Fruit fly (Drosophila melanogaster) whole organism, embryonic: ENCODE results near the gene CG6901.

Source experiments
- Aef1 ChIP-seq: fragments of 200-800 bp; sonication (Bioruptor generic); IDR thresholded peaks from 3 replicates; pipeline ENCODE4 v1.3.6; 2022; ENCODE audit warnings: missing biosample characterization, missing genetic modification characterization
- CG10274 ChIP-seq: fragments of 200-800 bp; sonication (Bioruptor generic); optimal IDR thresholded peaks from 3 replicates; lab custom pipeline; 2017; ENCODE audit warnings: missing biosample characterization, mild to moderate bottlenecking, missing genetic modification characterization
- CG11456 ChIP-seq: fragments of 200-800 bp; sonication (Bioruptor generic); IDR thresholded peaks from 3 replicates; pipeline ENCODE4 v1.3.6; 2022; ENCODE audit warnings: missing biosample characterization, missing genetic modification characterization
- CG12219 ChIP-seq: fragments of 200-800 bp; sonication (Bioruptor generic); optimal IDR thresholded peaks from 3 replicates; lab custom pipeline; 2018; ENCODE audit warnings: missing biosample characterization, mild to moderate bottlenecking, missing genetic modification characterization
- CG12236 ChIP-seq: fragments of 200-800 bp; sonication (Bioruptor generic); optimal IDR thresholded peaks from 2 replicates; lab custom pipeline; 2016; ENCODE audit warnings: missing biosample characterization, missing genetic modification characterization
- CG12391 ChIP-seq: fragments of 200-800 bp; sonication (Bioruptor generic); optimal IDR thresholded peaks from 3 replicates; lab custom pipeline; 2018; ENCODE audit warnings: missing biosample characterization, mild to moderate bottlenecking, missing genetic modification characterization, moderate library complexity
- CG1529 ChIP-seq: fragments of 200-800 bp; sonication (Bioruptor generic); optimal IDR thresholded peaks from 3 replicates; lab custom pipeline; 2018; ENCODE audit warnings: missing biosample characterization, missing genetic modification characterization
- CG1602 ChIP-seq: fragments of 200-800 bp; sonication (Bioruptor generic); optimal IDR thresholded peaks from 3 replicates; lab custom pipeline; 2016; ENCODE audit warnings: missing biosample characterization, missing genetic modification characterization
- CG16815 ChIP-seq: fragments of 200-800 bp; sonication (Bioruptor generic); optimal IDR thresholded peaks from 3 replicates; lab custom pipeline; 2017; ENCODE audit warnings: missing biosample characterization, mild to moderate bottlenecking, missing genetic modification characterization
- CG16863 ChIP-seq: fragments of 200-800 bp; sonication (Bioruptor generic); optimal IDR thresholded peaks from 3 replicates; lab custom pipeline; 2016; ENCODE audit warnings: missing biosample characterization, missing genetic modification characterization
- CG17385 ChIP-seq: fragments of 200-800 bp; sonication (Bioruptor generic); optimal IDR thresholded peaks from 3 replicates; lab custom pipeline; 2018; ENCODE audit warnings: missing biosample characterization, mild to moderate bottlenecking, missing genetic modification characterization
- CG17912 ChIP-seq: fragments of 200-800 bp; sonication (Bioruptor generic); optimal IDR thresholded peaks from 2 replicates; lab custom pipeline; 2018; ENCODE audit warnings: missing biosample characterization, mild to moderate bottlenecking, missing genetic modification characterization
- CG18011 ChIP-seq: fragments of 200-800 bp; sonication (Bioruptor generic); optimal IDR thresholded peaks from 2 replicates; lab custom pipeline; 2017; ENCODE audit warnings: missing biosample characterization, missing genetic modification characterization, mild to moderate bottlenecking, moderate library complexity, missing genotype
- CG2116 ChIP-seq: fragments of 200-800 bp; sonication (Bioruptor generic); optimal IDR thresholded peaks from 3 replicates; lab custom pipeline; 2018; ENCODE audit warnings: missing biosample characterization, mild to moderate bottlenecking, missing genetic modification characterization
- CG2202 ChIP-seq: fragments of 200-800 bp; sonication (Bioruptor generic); optimal IDR thresholded peaks from 2 replicates; lab custom pipeline; 2018; ENCODE audit warnings: missing biosample characterization, mild to moderate bottlenecking, missing genetic modification characterization
- CG3407 ChIP-seq: fragments of 200-800 bp; sonication (Bioruptor generic); optimal IDR thresholded peaks from 2 replicates; lab custom pipeline; 2018; ENCODE audit warnings: missing biosample characterization, mild to moderate bottlenecking, missing genetic modification characterization
- CG3838 ChIP-seq: fragments of 200-800 bp; sonication (Bioruptor generic); optimal IDR thresholded peaks from 3 replicates; lab custom pipeline; 2016; ENCODE audit warnings: missing biosample characterization, missing genetic modification characterization
- CG5245 ChIP-seq: fragments of 200-800 bp; sonication (Bioruptor generic); optimal IDR thresholded peaks from 3 replicates; lab custom pipeline; 2016; ENCODE audit warnings: missing biosample characterization, missing genetic modification characterization
- CG6254 ChIP-seq: fragments of 200-800 bp; sonication (Bioruptor generic); optimal IDR thresholded peaks from 3 replicates; lab custom pipeline; 2017; ENCODE audit warnings: mild to moderate bottlenecking, missing biosample characterization, missing genetic modification reagents, missing genetic modification characterization
- CG6765 ChIP-seq: fragments of 200-800 bp; sonication (Bioruptor generic); optimal IDR thresholded peaks from 3 replicates; lab custom pipeline; 2017; ENCODE audit warnings: missing biosample characterization, mild to moderate bottlenecking, missing genetic modification characterization
- CG7271 ChIP-seq: fragments of 200-800 bp; sonication (Bioruptor generic); optimal IDR thresholded peaks from 2 replicates; lab custom pipeline; 2018; ENCODE audit warnings: missing biosample characterization, mild to moderate bottlenecking, missing genetic modification characterization, moderate library complexity
- Dbx ChIP-seq: fragments of 200-800 bp; sonication (Bioruptor generic); IDR thresholded peaks from 3 replicates; pipeline ENCODE4 v1.3.6; 2022; ENCODE audit warnings: missing biosample characterization, missing genetic modification characterization
- Dip3 ChIP-seq: fragments of 200-800 bp; sonication (Bioruptor generic); optimal IDR thresholded peaks from 3 replicates; lab custom pipeline; 2016; ENCODE audit warnings: missing biosample characterization, missing genetic modification characterization
- Elba2 ChIP-seq: fragments of 200-800 bp; sonication (Bioruptor generic); optimal IDR thresholded peaks from 3 replicates; lab custom pipeline; 2016; ENCODE audit warnings: missing biosample characterization, missing genetic modification characterization
- H2.0 ChIP-seq: fragments of 200-800 bp; sonication (Bioruptor generic); IDR thresholded peaks from 2 replicates; pipeline ENCODE4 v1.3.6; 2022; ENCODE audit warnings: missing biosample characterization, missing genetic modification characterization
- Hey ChIP-seq: fragments of 200-800 bp; sonication (Bioruptor generic); optimal IDR thresholded peaks from 3 replicates; lab custom pipeline; 2018; ENCODE audit warnings: missing biosample characterization, mild to moderate bottlenecking, missing genetic modification characterization
- HmgD ChIP-seq: fragments of 200-800 bp; sonication (Bioruptor generic); optimal IDR thresholded peaks from 3 replicates; lab custom pipeline; 2016; ENCODE audit warnings: missing biosample characterization, missing genetic modification characterization
- Lhr ChIP-seq: fragments of 200-800 bp; sonication (Bioruptor generic); optimal IDR thresholded peaks from 3 replicates; lab custom pipeline; 2017; ENCODE audit warnings: mild to moderate bottlenecking, missing biosample characterization, missing genetic modification reagents, missing genetic modification characterization
- Oaz ChIP-seq: fragments of 200-800 bp; sonication (Bioruptor generic); IDR thresholded peaks from 2 replicates; pipeline ENCODE4 v1.3.6; 2022; ENCODE audit warnings: missing biosample characterization, missing genetic modification characterization
- Rx ChIP-seq: fragments of 200-800 bp; sonication (Bioruptor generic); IDR thresholded peaks from 2 replicates; pipeline ENCODE4 v1.3.6; 2022; ENCODE audit warnings: missing biosample characterization, missing genetic modification characterization
- Sin3A ChIP-seq: fragments of >200 bp; optimal IDR thresholded peaks from 2 replicates; lab custom pipeline; 2018
- Stat92E ChIP-seq, 3 experiments: fragments of >200 bp in 2 of 3; fragments of 200-800 bp in 1 of 3; sonication (Bioruptor generic) in 1 of 3; optimal IDR thresholded peaks; 2 replicates each; lab custom pipeline; 2017 to 2019; ENCODE audit warnings: missing biosample characterization in 3 of 3, missing genetic modification characterization in 3 of 3, mild to moderate bottlenecking in 1 of 3, moderate library complexity in 1 of 3
- bsh ChIP-seq, 2 experiments: fragments of 200-800 bp; sonication (Bioruptor generic); optimal IDR thresholded peaks; 2 replicates each; lab custom pipeline; 2017 to 2018; ENCODE audit warnings: mild to moderate bottlenecking in 2 of 2, missing biosample characterization in 2 of 2, missing genetic modification characterization in 2 of 2, moderate library complexity in 1 of 2
- cas ChIP-seq: fragments of 200-800 bp; sonication (Bioruptor generic); IDR thresholded peaks from 2 replicates; pipeline ENCODE4 v1.3.6; 2022; ENCODE audit warnings: missing biosample characterization, missing genetic modification characterization
- chinmo ChIP-seq: fragments of 200-800 bp; sonication (Bioruptor generic); IDR thresholded peaks from 4 replicates; pipeline ENCODE4 v1.3.6; 2022; ENCODE audit warnings: missing biosample characterization, missing genetic modification characterization; ENCODE audit not compliant: partially characterized antibody
- danr ChIP-seq: fragments of 200-800 bp; sonication (Bioruptor generic); IDR thresholded peaks from 2 replicates; pipeline ENCODE4 v1.3.6; 2022; ENCODE audit warnings: missing biosample characterization, missing genetic modification characterization
- ems ChIP-seq: fragments of 200-800 bp; sonication (Bioruptor generic); optimal IDR thresholded peaks from 3 replicates; lab custom pipeline; 2016; ENCODE audit warnings: missing biosample characterization, missing genetic modification characterization
- fd102C ChIP-seq: fragments of 200-800 bp; sonication (Bioruptor generic); optimal IDR thresholded peaks from 2 replicates; lab custom pipeline; 2018; ENCODE audit warnings: missing biosample characterization, mild to moderate bottlenecking, missing genetic modification characterization, moderate library complexity
- gem ChIP-seq: fragments of 200-800 bp; sonication (Bioruptor generic); optimal IDR thresholded peaks from 2 replicates; lab custom pipeline; 2019; ENCODE audit warnings: missing biosample characterization, mild to moderate bottlenecking, missing genetic modification characterization, moderate library complexity
- her ChIP-seq: fragments of 200-800 bp; sonication (Bioruptor generic); optimal IDR thresholded peaks from 2 replicates; lab custom pipeline; 2016; ENCODE audit warnings: missing biosample characterization, missing genetic modification characterization
- mirr ChIP-seq: fragments of 200-800 bp; sonication (Bioruptor generic); optimal IDR thresholded peaks from 3 replicates; lab custom pipeline; 2018; ENCODE audit warnings: missing biosample characterization, mild to moderate bottlenecking, missing genetic modification characterization
- mld ChIP-seq: fragments of 200-800 bp; sonication (Bioruptor generic); IDR thresholded peaks from 3 replicates; pipeline ENCODE4 v1.3.6; 2022; ENCODE audit warnings: missing biosample characterization, missing genetic modification characterization; ENCODE audit not compliant: partially characterized antibody
- pan ChIP-seq, 4 experiments: fragments of >200 bp in 3 of 4; fragments of 200-800 bp in 1 of 4; sonication (Bioruptor generic) in 1 of 4; optimal IDR thresholded peaks in 3 of 4; IDR thresholded peaks in 1 of 4; 2 replicates each; pipeline versions ENCODE4 v1.3.6 to Lab custom; 2017 to 2022; ENCODE audit warnings: missing biosample characterization in 2 of 4, missing genetic modification characterization in 2 of 4, mixed read lengths in 1 of 4
- pnt ChIP-seq: fragments of 200-800 bp; sonication (Bioruptor generic); optimal IDR thresholded peaks from 3 replicates; lab custom pipeline; 2016; ENCODE audit warnings: missing biosample characterization, missing genetic modification characterization
- psq ChIP-seq: fragments of 200-800 bp; sonication (Bioruptor generic); optimal IDR thresholded peaks from 2 replicates; lab custom pipeline; 2017; ENCODE audit warnings: missing biosample characterization, missing genetic modification characterization
- slou ChIP-seq: fragments of 200-800 bp; sonication (Bioruptor generic); optimal IDR thresholded peaks from 3 replicates; lab custom pipeline; 2016; ENCODE audit warnings: missing biosample characterization, missing genetic modification characterization
- sr ChIP-seq: fragments of 200-800 bp; sonication (Bioruptor generic); IDR thresholded peaks from 3 replicates; pipeline ENCODE4 v1.3.6; 2022; ENCODE audit warnings: missing biosample characterization, missing genetic modification characterization
- tap ChIP-seq: fragments of 200-800 bp; optimal IDR thresholded peaks from 3 replicates; lab custom pipeline; 2019; ENCODE audit warnings: missing biosample characterization, mild to moderate bottlenecking, missing genetic modification characterization, moderate library complexity
- tio ChIP-seq: fragments of 200-800 bp; sonication (Bioruptor generic); optimal IDR thresholded peaks from 2 replicates; lab custom pipeline; 2017; ENCODE audit warnings: missing biosample characterization, missing genetic modification characterization, inconsistent platforms
- wor ChIP-seq: fragments of 200-800 bp; sonication (Bioruptor generic); IDR thresholded peaks from 2 replicates; pipeline ENCODE4 v1.3.6; 2022; ENCODE audit warnings: missing biosample characterization, missing genetic modification characterization
- zfh1 ChIP-seq: fragments of 200-800 bp; sonication (Bioruptor generic); IDR thresholded peaks from 3 replicates; pipeline ENCODE4 v1.3.6; 2022; ENCODE audit warnings: missing biosample characterization, missing genetic modification characterization

Gene CG6901

dm6 chr3R:16337053-16337385 is 13.8 kb downstream of the CG6901 start (continued):
- peak; percentile 75 for TF ChIP-seq fd102C (GFP tag; lab: Kevin White, UChicago)
- TF ChIP-seq CG11456: no peak
- TF ChIP-seq sr: no peak
- peak in 1 of 3 experiments; percentile 25 for TF ChIP-seq Stat92E (GFP tag; optimal IDR thresholded peaks at IDR 0.05; lab: Kevin White, UChicago)
- TF ChIP-seq Aef1 (GFP tag; lab: Robert Waterston, UW): no peak; the same call in 2 of the 3 replicates
- peak; percentile 10 for TF ChIP-seq CG2116 (GFP tag; lab: Kevin White, UChicago)
- TF ChIP-seq zfh1 (GFP tag; lab: Robert Waterston, UW): peak; percentile 82
- TF ChIP-seq slou: no peak
- no peak for TF ChIP-seq ems (GFP tag; lab: Kevin White, UChicago)
- peak; percentile 48 for TF ChIP-seq CG12219 (GFP tag; lab: Kevin White, UChicago)
- TF ChIP-seq CG17385 (GFP tag; lab: Kevin White, UChicago): peak; percentile 13
- TF ChIP-seq Oaz: no peak
- TF ChIP-seq CG16863: peak; percentile 45
- peak; percentile 46; the same call in 1 of the 2 replicates for TF ChIP-seq Rx (GFP tag; lab: Robert Waterston, UW)
- peak; percentile 2 for TF ChIP-seq CG1529
- peak; percentile 38 for TF ChIP-seq CG7271 (tag; lab: Kevin White, UChicago)
- TF ChIP-seq CG12236 (GFP tag; lab: Kevin White, UChicago): peak; percentile 50
- TF ChIP-seq bsh (GFP tag; optimal IDR thresholded peaks at IDR 0.05; lab: Kevin White, UChicago): peak; percentile 56 to 74
- no peak for TF ChIP-seq mld
- no peak for TF ChIP-seq CG3407 (GFP tag; lab: Kevin White, UChicago)
- peak; percentile 77 for TF ChIP-seq gem
- peak; percentile 31 for TF ChIP-seq CG10274 (GFP tag; lab: Kevin White, UChicago)
- no peak for TF ChIP-seq pan (optimal IDR thresholded peaks at IDR 0.05; lab: Kevin White, UChicago)
- peak in 1 of 2 experiments; percentile 27 for TF ChIP-seq pan (GFP tag; optimal IDR thresholded peaks at IDR 0.05 in 1 of 2, IDR thresholded peaks at IDR 0.05 in 1 of 2)
- no peak for TF ChIP-seq Lhr (GFP tag; lab: Kevin White, UChicago)
- TF ChIP-seq CG18011 (GFP tag; lab: Kevin White, UChicago): no peak
- TF ChIP-seq her (GFP tag; lab: Kevin White, UChicago): no peak
- TF ChIP-seq CG16815 (GFP tag; lab: Kevin White, UChicago): peak; percentile 77
- TF ChIP-seq Dip3 (GFP tag; lab: Kevin White, UChicago): no peak
- 0 out of 2 replicates have a peak, but pooled peaks have one; percentile 20 for TF ChIP-seq wor (GFP tag; lab: Robert Waterston, UW)
- no peak for TF ChIP-seq tap (tag; lab: Kevin White, UChicago)
- peak; percentile 54 for TF ChIP-seq CG5245
- TF ChIP-seq HmgD: peak; percentile 20
- no peak for TF ChIP-seq CG3838 (GFP tag; lab: Kevin White, UChicago)
- 0 out of 2 replicates have a peak, but pooled peaks have one; percentile 2 for TF ChIP-seq H2.0
- TF ChIP-seq pnt (GFP tag; lab: Kevin White, UChicago): peak; percentile 63
- TF ChIP-seq CG6765 (GFP tag; lab: Kevin White, UChicago): no peak
- no peak for TF ChIP-seq chinmo (GFP tag; lab: Robert Waterston, UW)
- TF ChIP-seq CG2202 (tag; lab: Kevin White, UChicago): peak; percentile 74
- TF ChIP-seq CG1602 (GFP tag; lab: Kevin White, UChicago): peak; percentile 71
- TF ChIP-seq danr (GFP tag; lab: Robert Waterston, UW): no peak
- TF ChIP-seq mirr (GFP tag; lab: Kevin White, UChicago): no peak
- peak; percentile 39 for TF ChIP-seq tio (GFP tag; lab: Kevin White, UChicago)
- peak; percentile 76 for TF ChIP-seq CG12391
- TF ChIP-seq CG6254 (GFP tag; lab: Kevin White, UChicago): peak; percentile 72
- TF ChIP-seq Elba2 (GFP tag; lab: Kevin White, UChicago): peak; percentile 39
- no peak for TF ChIP-seq Hey (tag; lab: Kevin White, UChicago)
- no peak for TF ChIP-seq Dbx (GFP tag; lab: Robert Waterston, UW)
- no peak for TF ChIP-seq CG17912
- no peak for TF ChIP-seq Sin3A (lab: Kevin White, UChicago)
- TF ChIP-seq cas (GFP tag; lab: Robert Waterston, UW): 0 out of 2 replicates have a peak, but pooled peaks have one; percentile 6
- TF ChIP-seq psq (GFP tag; lab: Kevin White, UChicago): peak; percentile 5
